Worm (Caenorhabditis elegans): ENCODE measurements around the gene ZC404.2.

- TF ChIP-seq nhr-90 (tag; optimal IDR thresholded peaks at IDR 0.05) (no peak), bed-2 (GFP tag; IDR thresholded peaks at IDR 0.05) (no peak), him-1 (tag; optimal IDR thresholded peaks at IDR 0.05) (no peak), snpc-1.1 (tag; optimal IDR thresholded peaks at IDR 0.05; ENCODE audit: insufficient read depth) (no peak), ceh-79 (tag; optimal IDR thresholded peaks at IDR 0.05) (no peak)
Measured at ce11 chrV:6744774-6745173, 43.0 kb upstream of the ZC404.2 start, which contains the start of gene T25F10.3.

Data from whole organism, young adult.